Worm (Caenorhabditis elegans) whole organism, midembryonic: Measurements from ENCODE around the gene D1044.7.

Experiments
- T22C8.4 ChIP-seq: fragments of 200-800 bp; sonication (Bioruptor generic); IDR thresholded peaks from 2 replicates; pipeline ENCODE4 v1.3.6; 2022; ENCODE audit warnings: missing genetic modification characterization, missing compliant biosample characterization
- flt-1 ChIP-seq: fragments of 200-800 bp; sonication (Bioruptor generic); IDR thresholded peaks from 2 replicates; pipeline ENCODE4 v1.3.6; 2022; ENCODE audit warnings: missing genetic modification characterization, missing compliant biosample characterization

DNA sequence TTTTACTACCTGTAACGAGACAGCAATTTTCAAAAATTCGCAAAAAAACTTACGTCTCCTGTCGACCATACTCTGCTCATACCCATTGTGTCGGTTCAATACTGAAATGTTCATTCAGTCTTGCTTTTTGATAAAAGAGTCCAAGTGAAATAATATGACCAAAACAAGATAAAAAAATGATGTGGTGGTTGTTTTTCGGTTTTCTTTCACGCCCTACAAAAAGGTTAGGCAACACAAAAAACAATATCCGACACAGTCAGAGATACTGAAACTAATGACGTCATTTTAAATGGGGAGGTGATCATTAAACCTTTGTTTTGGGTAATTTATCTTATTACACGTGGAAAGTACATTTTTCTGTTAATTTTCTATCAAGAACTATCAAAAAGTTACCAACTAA is 13.4 kb downstream of the D1044.7 start, which contains the start of gene R02F2.8:
- TF ChIP-seq T22C8.4 (no peak), flt-1 (GFP tag; lab: Robert Waterston, UW) (no peak)
